Fruit fly (Drosophila melanogaster) whole organism, wandering third instar larva: ENCODE measurements around the gene CG2652.

Experiments used
- Sp1 ChIP-seq: fragments of 200-800 bp; sonication (Bioruptor generic); optimal IDR thresholded peaks from 3 replicates; lab custom pipeline; 2019; ENCODE audit warnings: missing biosample characterization, mild to moderate bottlenecking, missing genetic modification characterization, moderate library complexity
- ey ChIP-seq: fragments of 200-800 bp; sonication (Bioruptor generic); optimal IDR thresholded peaks from 2 replicates; lab custom pipeline; 2016; ENCODE audit warnings: missing biosample characterization, missing genetic modification characterization
- psq ChIP-seq: fragments of 200-800 bp; sonication (Bioruptor generic); optimal IDR thresholded peaks from 3 replicates; lab custom pipeline; 2017; ENCODE audit warnings: missing biosample characterization, mild to moderate bottlenecking, missing genetic modification characterization, moderate library complexity
- sage ChIP-seq: fragments of 200-800 bp; sonication (Bioruptor generic); optimal IDR thresholded peaks from 2 replicates; lab custom pipeline; 2016; ENCODE audit warnings: missing biosample characterization, mild to moderate bottlenecking, missing genetic modification characterization

- TF ChIP-seq sage (GFP tag; lab: Kevin White, UChicago) (no peak), Sp1 (GFP tag; lab: Kevin White, UChicago) (no peak), psq (GFP tag; lab: Kevin White, UChicago) (no peak), ey (GFP tag; lab: Kevin White, UChicago) (no peak)
These were observed 19.3 kb downstream of the CG2652 start for dm6 chrX:2663416-2663815.
